Worm (Caenorhabditis elegans): ENCODE results near the gene K02D10.4.

K02D10.4 gene

DNA sequence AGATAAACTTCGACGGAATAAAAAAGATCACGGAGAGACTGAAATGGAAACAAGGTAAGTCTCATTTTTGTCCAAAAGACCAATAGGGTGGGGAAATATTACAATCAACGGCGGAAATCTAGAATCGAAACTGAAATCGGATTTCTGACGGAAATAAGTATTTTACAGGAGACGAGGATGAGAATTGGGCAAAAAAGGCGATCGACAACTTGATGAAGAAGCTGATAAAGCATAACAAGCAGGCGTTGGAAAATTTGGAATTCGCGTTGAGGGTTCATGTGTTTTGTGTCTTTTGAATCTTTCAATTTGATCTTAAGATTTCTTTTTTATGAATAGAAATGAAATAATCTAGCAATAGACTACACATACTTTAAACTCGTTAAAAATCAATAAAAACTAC is 29.2 kb downstream of the K02D10.4 start, which contains the start of gene ugtp-1:
Gene ugtp-1, minus strand, starts transcription at position 101 of the 400 bp plus-strand sequence.
- no peak for TF ChIP-seq him-1 (tag; optimal IDR thresholded peaks at IDR 0.05)
- no peak for TF ChIP-seq dao-5 (tag; optimal IDR thresholded peaks at IDR 0.05)
- TF ChIP-seq W03F9.2 (tag; optimal IDR thresholded peaks at IDR 0.05), result no peak

ce11 chrIII:8749487-8749886 is 30.3 kb downstream of the K02D10.4 start, which contains the start of gene sma-2:
Gene sma-2, plus strand, starts transcription at chrIII:8749680.
- TF ChIP-seq W03F9.2 (tag; optimal IDR thresholded peaks at IDR 0.05) (no peak), dao-5 (tag; optimal IDR thresholded peaks at IDR 0.05) (no peak), him-1 (tag; optimal IDR thresholded peaks at IDR 0.05) (no peak)

- no peak for TF ChIP-seq dao-5 (tag; optimal IDR thresholded peaks at IDR 0.05)
- TF ChIP-seq W03F9.2 (tag; optimal IDR thresholded peaks at IDR 0.05), result no peak
- no peak for TF ChIP-seq him-1 (tag; optimal IDR thresholded peaks at IDR 0.05)
These were observed 31.2 kb downstream of the K02D10.4 start for ce11 chrIII:8748620-8749019.

DNA sequence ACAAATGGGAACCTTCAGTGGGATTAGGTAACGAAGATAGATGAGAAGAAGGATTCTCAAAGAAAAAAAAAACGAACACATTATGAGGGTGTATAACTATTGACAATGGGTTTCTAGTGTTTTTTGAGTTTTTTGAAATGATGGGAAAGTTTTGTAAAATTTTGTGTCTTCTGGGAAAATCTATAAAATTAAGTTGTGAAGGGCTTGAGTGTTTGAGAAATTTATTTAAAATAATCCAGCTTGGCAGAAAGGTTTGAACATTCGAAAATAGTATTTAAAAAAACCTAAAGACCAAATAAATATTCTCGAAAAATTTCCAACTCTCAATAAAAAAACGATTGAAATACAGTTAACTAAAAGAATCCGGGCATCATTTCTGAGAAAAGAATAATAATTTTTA is 34.6 kb downstream of the K02D10.4 start:
- TF ChIP-seq W03F9.2 (tag; optimal IDR thresholded peaks at IDR 0.05) (no peak), him-1 (tag; optimal IDR thresholded peaks at IDR 0.05) (no peak), dao-5 (tag; optimal IDR thresholded peaks at IDR 0.05) (no peak)

- no peak for TF ChIP-seq dao-5 (tag; optimal IDR thresholded peaks at IDR 0.05)
- TF ChIP-seq W03F9.2 (tag; optimal IDR thresholded peaks at IDR 0.05), result no peak
- no peak for TF ChIP-seq him-1 (tag; optimal IDR thresholded peaks at IDR 0.05)
These were observed 35.0 kb downstream of the K02D10.4 start for ce11 chrIII:8744765-8745164.

ce11 chrIII:8743796-8744404 is 35.9 kb downstream of the K02D10.4 start, which contains the start of gene ZK370.6:
Gene ZK370.6, minus strand, starts transcription at chrIII:8743846.
- TF ChIP-seq dao-5 (tag; optimal IDR thresholded peaks at IDR 0.05) (no peak), him-1 (tag; optimal IDR thresholded peaks at IDR 0.05) (no peak), W03F9.2 (tag; optimal IDR thresholded peaks at IDR 0.05) (no peak)

ce11 chrIII:8742584-8742983 is 37.2 kb downstream of the K02D10.4 start:
- no peak for TF ChIP-seq W03F9.2 (tag; optimal IDR thresholded peaks at IDR 0.05)
- TF ChIP-seq dao-5 (tag; optimal IDR thresholded peaks at IDR 0.05), result no peak
- no peak for TF ChIP-seq him-1 (tag; optimal IDR thresholded peaks at IDR 0.05)

ce11 chrIII:8741955-8742354 is 37.9 kb downstream of the K02D10.4 start:
- TF ChIP-seq dao-5 (tag; optimal IDR thresholded peaks at IDR 0.05) (no peak), W03F9.2 (tag; optimal IDR thresholded peaks at IDR 0.05) (no peak), him-1 (tag; optimal IDR thresholded peaks at IDR 0.05) (no peak)

DNA sequence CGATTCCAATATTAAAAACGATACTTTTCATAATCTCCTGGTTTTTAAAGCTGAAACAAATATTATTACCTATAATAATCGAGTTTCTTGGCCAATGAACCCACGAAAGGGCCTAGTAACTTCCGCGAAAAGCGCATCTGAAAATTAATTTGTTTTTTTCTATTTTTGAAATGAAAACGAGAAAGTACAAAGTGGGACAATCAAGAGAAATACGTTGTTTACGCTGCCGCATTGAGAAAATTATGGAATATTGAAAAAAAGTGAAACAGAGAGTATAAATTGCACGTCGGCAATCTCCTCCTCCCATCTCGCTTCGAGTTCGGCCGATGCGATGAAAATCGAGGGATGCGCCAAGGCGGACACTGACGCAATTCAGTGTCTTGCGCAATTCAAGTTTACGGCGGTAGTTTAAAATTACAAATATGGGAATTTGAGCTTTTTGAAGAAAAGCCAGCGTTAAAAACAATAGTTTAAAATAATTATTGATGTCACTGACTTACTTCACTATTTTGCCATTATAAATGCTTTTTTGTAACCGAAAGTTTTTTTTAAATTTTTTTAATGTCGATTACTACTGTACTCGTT is 38.4 kb downstream of the K02D10.4 start, which contains the start of gene pdhk-2:
Gene pdhk-2, minus strand, starts transcription at position 137 of the 585 bp plus-strand sequence.
- TF ChIP-seq W03F9.2 (tag; optimal IDR thresholded peaks at IDR 0.05) (peak; percentile 91), him-1 (tag; optimal IDR thresholded peaks at IDR 0.05) (peak; percentile 93), dao-5 (tag; optimal IDR thresholded peaks at IDR 0.05) (no peak)

DNA sequence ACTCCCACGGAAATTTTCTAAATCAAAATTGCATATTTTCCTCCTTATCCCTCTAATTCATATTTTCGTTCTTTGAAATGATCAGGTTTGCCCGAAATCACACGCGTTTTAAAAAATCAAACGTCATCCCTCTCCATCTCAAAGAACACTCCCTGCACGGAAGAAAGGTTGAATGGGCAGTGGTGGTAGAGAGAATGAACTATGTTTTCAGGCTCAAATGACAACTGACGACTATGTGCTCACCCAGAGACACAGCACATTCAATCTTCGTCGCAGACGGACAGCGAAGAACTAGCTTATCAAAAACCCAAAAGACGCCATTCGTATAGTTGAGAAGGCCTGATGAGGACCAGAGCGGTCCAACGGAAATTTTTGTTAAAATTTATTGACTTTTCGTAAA is 40.0 kb downstream of the K02D10.4 start:
- TF ChIP-seq dao-5 (tag; optimal IDR thresholded peaks at IDR 0.05) (no peak), W03F9.2 (tag; optimal IDR thresholded peaks at IDR 0.05) (no peak), him-1 (tag; optimal IDR thresholded peaks at IDR 0.05) (no peak)

- TF ChIP-seq him-1 (tag; optimal IDR thresholded peaks at IDR 0.05) (no peak), dao-5 (tag; optimal IDR thresholded peaks at IDR 0.05) (no peak), W03F9.2 (tag; optimal IDR thresholded peaks at IDR 0.05) (no peak)
These were observed 40.7 kb downstream of the K02D10.4 start for ce11 chrIII:8739126-8739525.

DNA sequence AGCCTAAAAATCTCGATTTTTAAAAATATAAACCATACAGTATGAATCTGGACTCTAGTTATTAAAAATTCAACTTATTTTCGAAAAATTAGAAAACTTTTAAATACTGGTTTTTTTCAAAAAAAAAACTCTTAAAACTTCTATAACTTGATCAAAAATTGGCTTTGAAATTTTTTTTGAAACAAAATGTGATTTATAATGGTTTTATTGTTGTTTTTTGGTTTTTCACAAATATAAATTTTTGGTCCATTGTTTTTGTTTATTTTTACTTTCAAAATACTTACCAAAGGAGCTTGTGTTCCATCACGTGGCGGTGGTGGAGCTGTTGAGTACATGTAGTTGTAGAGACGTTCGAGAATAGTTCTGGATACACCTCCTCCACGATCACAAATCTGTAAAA is 41.5 kb downstream of the K02D10.4 start:
- TF ChIP-seq W03F9.2 (tag; optimal IDR thresholded peaks at IDR 0.05) (no peak), dao-5 (tag; optimal IDR thresholded peaks at IDR 0.05) (no peak), him-1 (tag; optimal IDR thresholded peaks at IDR 0.05) (no peak)

DNA sequence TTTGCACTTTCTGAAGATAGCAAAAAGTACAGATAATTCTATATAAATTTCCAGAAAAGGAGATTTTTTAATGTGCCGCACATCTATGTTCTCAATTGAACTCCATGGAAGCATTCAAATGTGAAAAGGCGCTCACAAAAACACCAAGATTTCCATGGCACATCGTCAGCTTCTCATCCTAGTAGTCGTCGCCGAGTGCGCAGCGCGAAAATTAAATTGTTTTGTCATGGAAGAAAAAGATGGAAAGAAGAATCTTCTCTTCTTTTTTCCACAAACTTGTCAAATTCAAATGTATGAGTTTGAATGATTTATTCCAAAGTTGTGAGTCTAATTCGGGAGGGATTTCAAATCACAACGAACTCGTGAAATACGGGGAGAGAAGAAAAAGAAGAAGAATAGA is 42.4 kb downstream of the K02D10.4 start:
- no peak for TF ChIP-seq W03F9.2 (tag; optimal IDR thresholded peaks at IDR 0.05)
- TF ChIP-seq dao-5 (tag; optimal IDR thresholded peaks at IDR 0.05), result no peak
- TF ChIP-seq him-1 (tag; optimal IDR thresholded peaks at IDR 0.05), result no peak

- TF ChIP-seq W03F9.2 (tag; optimal IDR thresholded peaks at IDR 0.05) (no peak), dao-5 (tag; optimal IDR thresholded peaks at IDR 0.05) (no peak), him-1 (tag; optimal IDR thresholded peaks at IDR 0.05) (no peak)
These were observed 45.4 kb downstream of the K02D10.4 start for ce11 chrIII:8734327-8734885.
